Worm (Caenorhabditis elegans) whole organism, L1 larva: Measurements from ENCODE around the gene abu-5.
"Not testable (repeated sequence)": the region's sequence is repeated elsewhere in the genome, so short reads cannot be mapped to it uniquely, and the experiment has no call there.

Experiments
- C04F5.9 ChIP-seq: sonication (generic microtip); optimal IDR thresholded peaks from 2 replicates; lab custom pipeline; 2016; ENCODE audit warnings: missing genetic modification characterization, missing compliant biosample characterization
- C34B4.2 ChIP-seq: sonication (generic microtip); optimal IDR thresholded peaks from 2 replicates; lab custom pipeline; 2017; ENCODE audit warnings: mild to moderate bottlenecking, missing genetic modification characterization, missing compliant biosample characterization
- blmp-1 ChIP-seq: fragments of 150-350 bp; optimal IDR thresholded peaks from 2 replicates; lab custom pipeline; 2014; ENCODE audit warnings: missing biosample characterization, missing genetic modification characterization
- ceh-63 ChIP-seq: fragments of 200-800 bp; sonication (Bioruptor generic); optimal IDR thresholded peaks from 2 replicates; lab custom pipeline; 2018; ENCODE audit warnings: mild to moderate bottlenecking, missing genetic modification characterization, missing compliant biosample characterization
- ceh-82 ChIP-seq, 3 experiments: fragments of 150-350 bp in 1 of 3; sonication (generic microtip) in 2 of 3; optimal IDR thresholded peaks; 2 replicates each; lab custom pipeline; 2014 to 2017; ENCODE audit warnings: missing biosample characterization in 3 of 3, missing genetic modification characterization in 3 of 3
- ceh-88 ChIP-seq: fragments of 200-800 bp; sonication (Bioruptor generic); IDR thresholded peaks from 2 replicates; pipeline ENCODE4 v1.3.6; 2022; ENCODE audit warnings: missing genetic modification characterization, missing compliant biosample characterization
- ceh-90 ChIP-seq: sonication (generic microtip); optimal IDR thresholded peaks from 2 replicates; lab custom pipeline; 2016; ENCODE audit warnings: missing genetic modification characterization, missing compliant biosample characterization
- egl-13 ChIP-seq: sonication (generic microtip); optimal IDR thresholded peaks from 2 replicates; lab custom pipeline; 2016; ENCODE audit warnings: missing genotype, missing genetic modification reagents, missing genetic modification characterization, missing compliant biosample characterization
- elt-3 ChIP-seq, 6 experiments: fragments of 150-350 bp in 1 of 6; sonication (generic microtip); optimal IDR thresholded peaks; 2 replicates each; lab custom pipeline; 2017 to 2018; ENCODE audit warnings: missing biosample characterization in 6 of 6, missing genetic modification characterization in 6 of 6, inconsistent platforms in 1 of 6
- hlh-17 ChIP-seq: fragments of 200-800 bp; sonication (Bioruptor generic); optimal IDR thresholded peaks from 2 replicates; lab custom pipeline; 2018; ENCODE audit warnings: missing genetic modification characterization, mild to moderate bottlenecking, missing compliant biosample characterization, moderate library complexity, borderline replicate concordance
- hlh-4 ChIP-seq: sonication (generic microtip); optimal IDR thresholded peaks from 2 replicates; lab custom pipeline; 2016; ENCODE audit warnings: mild to moderate bottlenecking, missing genetic modification characterization, missing compliant biosample characterization
- hpl-2 ChIP-seq: fragments of 150-350 bp; optimal IDR thresholded peaks from 2 replicates; lab custom pipeline; 2014; ENCODE audit warnings: missing biosample characterization, missing genetic modification reagents, missing genetic modification characterization
- irx-1 ChIP-seq: sonication (generic microtip); optimal IDR thresholded peaks from 2 replicates; lab custom pipeline; 2016; ENCODE audit warnings: missing genetic modification characterization, missing compliant biosample characterization
- isw-1 ChIP-seq: fragments of 200-800 bp; sonication (Bioruptor generic); IDR thresholded peaks from 2 replicates; pipeline ENCODE4 v1.3.6; 2022; ENCODE audit warnings: missing genetic modification characterization, missing compliant biosample characterization
- lin-35 ChIP-seq, 2 experiments: fragments of 150-350 bp; optimal IDR thresholded peaks; 2 replicates each; lab custom pipeline; 2014; ENCODE audit warnings: missing biosample characterization in 2 of 2, missing genetic modification characterization in 2 of 2, missing genetic modification reagents in 2 of 2
- lir-3 ChIP-seq: sonication (generic microtip); optimal IDR thresholded peaks from 2 replicates; lab custom pipeline; 2016; ENCODE audit warnings: mild to moderate bottlenecking, missing genetic modification characterization, moderate library complexity, missing compliant biosample characterization; ENCODE audit not compliant: poor library complexity
- lsy-2 ChIP-seq, 2 experiments: fragments of 150-350 bp; optimal IDR thresholded peaks; 2 replicates each; lab custom pipeline; 2014; ENCODE audit warnings: missing biosample characterization in 2 of 2, missing genetic modification characterization in 2 of 2
- mdl-1 ChIP-seq, 2 experiments: fragments of 150-350 bp; optimal IDR thresholded peaks; 2 replicates each; lab custom pipeline; 2014 to 2017; ENCODE audit warnings: missing biosample characterization in 2 of 2, missing genetic modification characterization in 2 of 2, inconsistent platforms in 1 of 2
- mep-1 ChIP-seq: fragments of 150-350 bp; optimal IDR thresholded peaks from 2 replicates; lab custom pipeline; 2014; ENCODE audit warnings: missing biosample characterization, missing genetic modification characterization
- nhr-11 ChIP-seq: fragments of 150-350 bp; optimal IDR thresholded peaks from 2 replicates; lab custom pipeline; 2014; ENCODE audit warnings: missing biosample characterization, missing genetic modification characterization
- nhr-19 ChIP-seq: fragments of 200-800 bp; sonication (Bioruptor generic); conservative IDR thresholded peaks from 2 replicates; pipeline ENCODE4 v1.3.6; 2022; ENCODE audit warnings: missing genetic modification characterization, missing compliant biosample characterization
- nhr-20 ChIP-seq: sonication (generic microtip); optimal IDR thresholded peaks from 2 replicates; lab custom pipeline; 2016; ENCODE audit warnings: mild to moderate bottlenecking, missing genetic modification characterization, missing compliant biosample characterization
- nhr-237 ChIP-seq: fragments of 150-350 bp; optimal IDR thresholded peaks from 2 replicates; lab custom pipeline; 2014; ENCODE audit warnings: missing biosample characterization, missing genetic modification characterization
- nhr-85 ChIP-seq: sonication (generic microtip); peaks from one replicate; lab custom pipeline; 2016; ENCODE audit warnings: missing genetic modification characterization, inconsistent platforms, missing compliant biosample characterization
- pag-3 ChIP-seq: sonication (generic microtip); optimal IDR thresholded peaks from 2 replicates; lab custom pipeline; 2017; ENCODE audit warnings: missing genetic modification characterization, mild to moderate bottlenecking, missing compliant biosample characterization, antibody characterized with exemption, borderline replicate concordance; ENCODE audit not compliant: insufficient read depth
- pax-3 ChIP-seq: fragments of 200-800 bp; sonication (Bioruptor generic); optimal IDR thresholded peaks from 2 replicates; lab custom pipeline; 2018; ENCODE audit warnings: mild to moderate bottlenecking, missing genetic modification characterization, moderate library complexity, missing compliant biosample characterization
- rnt-1 ChIP-seq: sonication (generic microtip); optimal IDR thresholded peaks from 2 replicates; lab custom pipeline; 2016; ENCODE audit warnings: mild to moderate bottlenecking, missing genetic modification characterization, moderate library complexity, missing compliant biosample characterization
- snu-23 ChIP-seq: sonication (generic microtip); optimal IDR thresholded peaks from 2 replicates; lab custom pipeline; 2016; ENCODE audit warnings: missing genetic modification characterization, missing compliant biosample characterization
- sox-4 ChIP-seq: sonication (generic microtip); optimal IDR thresholded peaks from 2 replicates; lab custom pipeline; 2016; ENCODE audit warnings: missing genetic modification characterization, missing compliant biosample characterization
- sptf-1 ChIP-seq: fragments of 150-350 bp; optimal IDR thresholded peaks from 2 replicates; lab custom pipeline; 2014; ENCODE audit warnings: missing biosample characterization, missing genetic modification characterization
- sup-37 ChIP-seq: fragments of 200-800 bp; sonication (Bioruptor generic); optimal IDR thresholded peaks from 2 replicates; lab custom pipeline; 2018; ENCODE audit warnings: mild to moderate bottlenecking, missing genetic modification characterization, missing compliant biosample characterization
- swsn-7 ChIP-seq: sonication (generic microtip); optimal IDR thresholded peaks from 2 replicates; lab custom pipeline; 2016; ENCODE audit warnings: missing genetic modification characterization, missing compliant biosample characterization
- tlp-1 ChIP-seq: fragments of 150-350 bp; optimal IDR thresholded peaks from 2 replicates; lab custom pipeline; 2014; ENCODE audit warnings: missing biosample characterization, missing genetic modification characterization
- unc-30 ChIP-seq: sonication (generic microtip); optimal IDR thresholded peaks from 2 replicates; lab custom pipeline; 2017; ENCODE audit warnings: missing biosample characterization, missing genetic modification characterization
- unc-98 ChIP-seq: fragments of 200-800 bp; sonication (Bioruptor generic); IDR thresholded peaks from 2 replicates; pipeline ENCODE4 v1.3.6; 2022; ENCODE audit warnings: missing genetic modification characterization, missing compliant biosample characterization
- vab-15 ChIP-seq: sonication (generic microtip); optimal IDR thresholded peaks from 2 replicates; lab custom pipeline; 2017; ENCODE audit warnings: missing genotype, mild to moderate bottlenecking, missing genetic modification characterization, missing compliant biosample characterization
- xbp-1 ChIP-seq: sonication (generic microtip); optimal IDR thresholded peaks from 2 replicates; lab custom pipeline; 2016; ENCODE audit warnings: missing genetic modification characterization, missing compliant biosample characterization
- zip-4 ChIP-seq: fragments of 200-800 bp; sonication (Bioruptor generic); optimal IDR thresholded peaks from 2 replicates; lab custom pipeline; 2018; ENCODE audit warnings: mild to moderate bottlenecking, missing genetic modification characterization, moderate library complexity, missing compliant biosample characterization
- ztf-11 ChIP-seq, 2 experiments: sonication (generic microtip); optimal IDR thresholded peaks; 2 replicates each; lab custom pipeline; 2016 to 2017; ENCODE audit warnings: missing genetic modification characterization in 2 of 2, missing biosample characterization in 1 of 2, missing compliant biosample characterization in 1 of 2
- ztf-4 ChIP-seq: fragments of 150-350 bp; optimal IDR thresholded peaks from 2 replicates; lab custom pipeline; 2014; ENCODE audit warnings: missing biosample characterization, missing genetic modification characterization

abu-5 gene

ce11 chrIV:15617667-15618066, 27.2 kb downstream of the abu-5 start:
- no peak for TF ChIP-seq sox-4 (tag; lab: Kevin White, UChicago)
- no peak for TF ChIP-seq C04F5.9 (tag; lab: Kevin White, UChicago)
- TF ChIP-seq isw-1 (GFP tag; lab: Robert Waterston, UW), result no peak
- TF ChIP-seq sup-37 (GFP tag; lab: Kevin White, UChicago), result no peak
- TF ChIP-seq hlh-17 (GFP tag; lab: Kevin White, UChicago), result no peak
- no peak for TF ChIP-seq ztf-4 (tag; lab: Kevin White, UChicago)
- TF ChIP-seq unc-98 (GFP tag; lab: Robert Waterston, UW), result no peak
- TF ChIP-seq ceh-82 (tag; optimal IDR thresholded peaks at IDR 0.05; lab: Kevin White, UChicago), result no peak
- peak in 1 of 2 experiments; percentile 28 for TF ChIP-seq lsy-2 (tag; optimal IDR thresholded peaks at IDR 0.05; lab: Kevin White, UChicago)
- no peak for TF ChIP-seq xbp-1 (tag; lab: Kevin White, UChicago)
- TF ChIP-seq C34B4.2 (tag; lab: Kevin White, UChicago), result no peak
- no peak for TF ChIP-seq pax-3 (tag; lab: Kevin White, UChicago)
- TF ChIP-seq irx-1 (tag; lab: Kevin White, UChicago), result no peak
- TF ChIP-seq nhr-20 (tag; lab: Kevin White, UChicago), result peak; percentile 50
- peak; percentile 13 for TF ChIP-seq mep-1
- TF ChIP-seq lin-35 (GFP tag; optimal IDR thresholded peaks at IDR 0.05; lab: Kevin White, UChicago), result no peak
- TF ChIP-seq zip-4, result no peak
- no peak for TF ChIP-seq swsn-7
- peak in 1 of 6 experiments; percentile 36 for TF ChIP-seq elt-3 (tag; optimal IDR thresholded peaks at IDR 0.05; lab: Kevin White, UChicago)
- no peak for TF ChIP-seq pag-3
- peak; percentile 87 for TF ChIP-seq nhr-85 (tag; lab: Kevin White, UChicago)
- peak; percentile 34 for TF ChIP-seq blmp-1
- TF ChIP-seq vab-15 (tag; lab: Kevin White, UChicago), result no peak

DNA sequence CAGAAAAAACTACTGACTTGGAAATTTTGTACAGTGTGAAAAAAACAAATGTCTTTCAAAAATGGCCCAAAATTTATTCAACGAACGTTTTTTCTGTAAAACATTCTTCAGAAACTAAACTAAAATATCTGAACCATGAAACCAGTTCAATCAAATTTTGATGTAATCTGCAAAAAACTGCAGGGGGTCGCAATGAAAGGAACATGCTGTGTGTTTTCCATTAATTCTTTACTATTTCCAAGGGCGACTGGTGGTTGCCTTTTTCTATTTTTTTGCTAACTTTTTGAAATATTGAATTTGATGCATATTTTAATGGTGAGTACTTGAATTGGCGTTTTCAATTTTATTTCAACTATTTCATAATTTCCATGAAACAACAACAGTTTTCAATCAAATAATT, 40.7 kb downstream of the abu-5 start, which contains the start of gene Y105C5A.9:
Y105C5A.9 (plus strand) TSS at position 301 of the 400 bp plus-strand sequence.
- TF ChIP-seq nhr-19 (GFP tag; lab: Robert Waterston, UW) (no peak), tlp-1 (no peak), lir-3 (tag; lab: Kevin White, UChicago) (no peak), nhr-11 (tag; lab: Kevin White, UChicago) (no peak), sptf-1 (no peak), lsy-2 (tag; optimal IDR thresholded peaks at IDR 0.05; lab: Kevin White, UChicago) (no peak), ceh-90 (tag; lab: Kevin White, UChicago) (no peak), ztf-4 (tag; lab: Kevin White, UChicago) (no peak), egl-13 (tag; lab: Kevin White, UChicago) (no peak), unc-98 (GFP tag; lab: Robert Waterston, UW) (no peak), hpl-2 (GFP tag; lab: Kevin White, UChicago) (no peak)

ce11 chrIV:15634240-15634789, 43.8 kb downstream of the abu-5 start, which contains the start of gene Y105C5A.1274:
Gene Y105C5A.1274, plus strand, starts transcription at chrIV:15634739.
- peak in 1 of 2 experiments; percentile 33 for TF ChIP-seq lsy-2 (tag; optimal IDR thresholded peaks at IDR 0.05; lab: Kevin White, UChicago)

DNA sequence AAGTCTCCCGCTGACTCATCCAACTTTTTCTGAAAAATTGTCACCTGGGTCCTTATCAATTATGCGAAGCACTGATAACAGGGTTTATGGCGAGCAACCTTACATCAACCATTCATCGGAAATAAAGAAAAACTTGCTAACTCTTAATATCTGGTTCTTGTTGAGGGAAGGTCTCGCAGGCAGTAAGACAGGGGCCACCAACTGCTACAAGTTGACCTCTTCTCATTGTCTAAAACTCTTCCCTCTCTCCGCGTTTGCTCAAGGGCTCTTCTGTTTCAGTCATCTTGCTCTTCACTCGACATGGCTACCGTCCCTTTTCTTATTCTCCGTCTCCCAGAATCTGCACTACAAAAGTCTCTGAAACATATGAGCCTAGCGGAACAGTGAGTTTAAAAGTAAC, 45.0 kb downstream of the abu-5 start, which contains the start of gene Y105C5A.10:
Y105C5A.10 (plus strand) TSS at position 301 of the 400 bp plus-strand sequence.
- TF ChIP-seq ztf-4, xbp-1, hlh-4 (tag; lab: Kevin White, UChicago): not testable (repeated sequence)

- no peak for TF ChIP-seq C34B4.2 (tag; lab: Kevin White, UChicago)
- no peak for TF ChIP-seq unc-30
- no peak for TF ChIP-seq sup-37 (GFP tag; lab: Kevin White, UChicago)
- no peak for TF ChIP-seq snu-23
- no peak for TF ChIP-seq vab-15 (tag; lab: Kevin White, UChicago)
- no peak for TF ChIP-seq zip-4
- no peak for TF ChIP-seq unc-98 (GFP tag; lab: Robert Waterston, UW)
- no peak for TF ChIP-seq nhr-237
- TF ChIP-seq ztf-11 (tag; optimal IDR thresholded peaks at IDR 0.05; lab: Kevin White, UChicago), result no peak
- TF ChIP-seq ceh-63 (GFP tag; lab: Kevin White, UChicago), result no peak
- no peak for TF ChIP-seq swsn-7
- no peak for TF ChIP-seq mdl-1 (tag; optimal IDR thresholded peaks at IDR 0.05; lab: Kevin White, UChicago)
- no peak for TF ChIP-seq mep-1
- TF ChIP-seq ceh-88 (GFP tag; lab: Robert Waterston, UW), result no peak
- no peak for TF ChIP-seq rnt-1 (tag; lab: Kevin White, UChicago)
- no peak for TF ChIP-seq C04F5.9 (tag; lab: Kevin White, UChicago)
- TF ChIP-seq, all 84 proteins: peak for 0
Measured at ce11 chrIV:15639223-15639622, 48.7 kb downstream of the abu-5 start.
